Fruit fly (Drosophila melanogaster): ENCODE data around the gene CG5510.

The CG5510 gene

DNA sequence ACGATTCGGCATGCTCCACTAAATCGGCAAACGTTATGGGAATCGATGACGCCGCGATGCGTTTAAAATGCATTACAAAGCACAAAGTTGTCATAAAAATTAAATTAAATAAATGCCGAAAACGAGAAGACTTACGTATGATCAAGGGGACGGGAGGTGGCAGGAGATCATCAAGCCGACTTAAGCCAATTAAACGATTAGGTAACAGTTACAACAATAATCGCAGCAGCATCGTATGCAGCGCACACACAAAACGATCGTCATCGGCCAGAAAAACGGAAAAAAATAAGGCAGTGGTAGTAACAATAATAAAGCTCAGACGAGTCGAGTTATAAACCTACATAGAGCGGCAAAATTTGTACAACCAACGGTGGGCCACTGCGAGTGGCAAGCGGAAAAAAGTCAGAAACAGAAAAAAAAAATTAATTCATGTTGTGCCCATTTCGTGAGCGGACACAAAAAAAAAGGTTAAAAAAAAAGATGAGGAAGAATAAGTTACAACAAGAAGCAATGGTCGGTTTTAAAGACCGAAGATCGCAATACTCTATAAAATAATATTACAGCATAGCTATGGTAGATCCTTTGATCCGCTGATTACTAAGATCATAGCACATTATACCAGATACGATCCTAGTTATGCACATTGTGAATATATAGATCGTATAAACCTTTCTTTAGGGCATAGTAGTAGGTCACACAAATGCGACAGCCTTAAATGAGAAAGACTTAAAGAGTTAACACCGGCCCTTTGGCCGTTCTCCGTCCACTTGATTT lies 37.2 kb upstream of the CG5510 start (continued):
- TF ChIP-seq CG8319 (GFP tag; optimal IDR thresholded peaks at IDR 0.05) (peak; percentile 33), lz (GFP tag; optimal IDR thresholded peaks at IDR 0.05) (peak; percentile 37), Ets96B (tag; optimal IDR thresholded peaks at IDR 0.05) (peak; percentile 22), Sox102F (GFP tag; optimal IDR thresholded peaks at IDR 0.05) (peak; percentile 59), acj6 (GFP tag; optimal IDR thresholded peaks at IDR 0.05) (peak; percentile 66), CG11294 (GFP tag; IDR thresholded peaks at IDR 0.05) (no peak), spab (GFP tag; optimal IDR thresholded peaks at IDR 0.05) (peak; percentile 14), fd85E (GFP tag; optimal IDR thresholded peaks at IDR 0.05) (no peak), CG11762 (GFP tag; optimal IDR thresholded peaks at IDR 0.05; ENCODE audit: insufficient read depth) (peak; percentile 42), Lpt (GFP tag; optimal IDR thresholded peaks at IDR 0.05) (no peak), Sox15 (GFP tag; optimal IDR thresholded peaks at IDR 0.05) (peak; percentile 34), Met (GFP tag; optimal IDR thresholded peaks at IDR 0.05) (no peak), esn (GFP tag; optimal IDR thresholded peaks at IDR 0.05) (peak; percentile 53), Hr39 (GFP tag; optimal IDR thresholded peaks at IDR 0.05) (peak; percentile 57), CG34406 (GFP tag; optimal IDR thresholded peaks at IDR 0.05) (peak; percentile 64), CG8119 (GFP tag; IDR thresholded peaks at IDR 0.05) (peak; percentile 50), Ets21C (GFP tag; optimal IDR thresholded peaks at IDR 0.05) (peak; percentile 54), CG6163 (GFP tag; IDR thresholded peaks at IDR 0.05) (peak; percentile 59; the same call in 1 of the 3 replicates), CG8632 (GFP tag; optimal IDR thresholded peaks at IDR 0.05) (peak; percentile 56), CG32006 (GFP tag; optimal IDR thresholded peaks at IDR 0.05) (peak; percentile 39), CG15336 (GFP tag; IDR thresholded peaks at IDR 0.05) (peak; percentile 42; the same call in 1 of the 2 replicates), Eip93F (GFP tag; optimal IDR thresholded peaks at IDR 0.05) (no peak), net (GFP tag; optimal IDR thresholded peaks at IDR 0.05) (peak; percentile 24), cyc (GFP tag; optimal IDR thresholded peaks at IDR 0.05) (no peak), CG7368 (GFP tag; optimal IDR thresholded peaks at IDR 0.05) (no peak), fd59A (GFP tag; optimal IDR thresholded peaks at IDR 0.05) (peak; percentile 19), CG3919 (GFP tag; optimal IDR thresholded peaks at IDR 0.05) (peak; percentile 62), CG6854 (GFP tag; optimal IDR thresholded peaks at IDR 0.05) (no peak), vri (GFP tag; optimal IDR thresholded peaks at IDR 0.05) (no peak), CG3032 (tag; optimal IDR thresholded peaks at IDR 0.05) (peak; percentile 24), CG31627 (GFP tag; optimal IDR thresholded peaks at IDR 0.05) (peak; percentile 59), dac (GFP tag; optimal IDR thresholded peaks at IDR 0.05) (no peak), Eip78C (GFP tag) (peak; percentile 95), CG1621 (tag; optimal IDR thresholded peaks at IDR 0.05) (peak; percentile 9), Blimp-1 (GFP tag; optimal IDR thresholded peaks at IDR 0.05) (no peak), achi (GFP tag; optimal IDR thresholded peaks at IDR 0.05) (peak; percentile 66), svp (GFP tag) (peak; percentile 83), eg (GFP tag; IDR thresholded peaks at IDR 0.05) (0 out of 3 replicates have a peak, but pooled peaks have one; percentile 28), topi (GFP tag; optimal IDR thresholded peaks at IDR 0.05) (peak; percentile 53), Gug (GFP tag; IDR thresholded peaks at IDR 0.05) (no peak), CG10631 (GFP tag; optimal IDR thresholded peaks at IDR 0.05) (peak; percentile 39), CG9139 (GFP tag; optimal IDR thresholded peaks at IDR 0.05) (no peak), CG10669 (GFP tag; optimal IDR thresholded peaks at IDR 0.05) (peak; percentile 25), Sox14 (GFP tag; optimal IDR thresholded peaks at IDR 0.05) (peak; percentile 58), ss (GFP tag; optimal IDR thresholded peaks at IDR 0.05) (peak in 1 of 2 experiments; percentile 36)
